Fruit fly (Drosophila melanogaster): ENCODE measurements around the gene CG12320.

Gene CG12320

DNA sequence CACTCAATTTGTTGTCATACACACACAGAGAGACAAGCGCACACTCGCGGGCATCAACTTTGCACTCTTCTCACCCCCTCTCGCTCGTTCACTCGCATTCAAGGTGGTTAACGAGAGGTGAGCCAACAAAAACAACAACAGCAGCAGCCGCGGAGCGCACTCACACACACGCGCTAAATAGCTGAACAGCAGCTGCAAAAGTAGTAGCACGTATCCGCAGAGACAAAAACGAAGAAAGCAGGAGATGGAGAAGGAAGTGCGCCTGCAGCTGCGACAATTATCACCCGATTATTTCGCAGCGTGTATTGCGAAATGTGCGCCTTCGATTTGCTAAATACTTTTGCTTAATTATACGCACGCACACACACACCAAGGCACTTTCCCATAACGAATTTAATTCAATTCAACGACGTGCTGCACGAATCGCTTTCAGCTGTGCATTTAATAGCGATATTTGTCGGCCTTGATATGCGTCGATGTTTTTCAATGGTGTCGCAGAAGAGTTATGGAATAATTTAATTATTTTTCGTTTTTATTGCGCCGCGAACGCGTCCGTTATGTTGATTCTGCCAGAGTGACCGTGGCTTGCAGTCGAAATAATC, 45.9 kb upstream of the CG12320 start (continued):
- no peak for TF ChIP-seq sna (GFP tag; IDR thresholded peaks at IDR 0.05; ENCODE audit: partially characterized antibody)
- no peak for TF ChIP-seq CG10209 (GFP tag; optimal IDR thresholded peaks at IDR 0.05)
- TF ChIP-seq unpg (GFP tag; optimal IDR thresholded peaks at IDR 0.05): peak; percentile 3
- TF ChIP-seq NK7.1 (GFP tag; optimal IDR thresholded peaks at IDR 0.05): no peak
- no peak for TF ChIP-seq fd96Cb (tag; optimal IDR thresholded peaks at IDR 0.05)
- TF ChIP-seq CG6683 (GFP tag; optimal IDR thresholded peaks at IDR 0.05): no peak
- no peak for TF ChIP-seq br (optimal IDR thresholded peaks at IDR 0.05)
- TF ChIP-seq Aef1 (GFP tag; IDR thresholded peaks at IDR 0.05): peak; percentile 72
- no peak for TF ChIP-seq ato (GFP tag; IDR thresholded peaks at IDR 0.05; ENCODE audit: partially characterized antibody)
- TF ChIP-seq grn (GFP tag; optimal IDR thresholded peaks at IDR 0.05): no peak
- no peak for TF ChIP-seq slp2 (GFP tag; optimal IDR thresholded peaks at IDR 0.05)
- no peak for TF ChIP-seq wor (GFP tag; IDR thresholded peaks at IDR 0.05)
- no peak for TF ChIP-seq CG9797 (GFP tag; optimal IDR thresholded peaks at IDR 0.05)
- no peak for TF ChIP-seq fd102C (GFP tag; optimal IDR thresholded peaks at IDR 0.05)
- peak; percentile 14 for TF ChIP-seq ATbp (GFP tag; optimal IDR thresholded peaks at IDR 0.05)
- no peak for TF ChIP-seq CG6654 (GFP tag; optimal IDR thresholded peaks at IDR 0.05)
- TF ChIP-seq sens-2 (GFP tag; IDR thresholded peaks at IDR 0.05): no peak
- no peak for TF ChIP-seq gt (GFP tag; IDR thresholded peaks at IDR 0.05)
- TF ChIP-seq stc (GFP tag; IDR thresholded peaks at IDR 0.05): 0 out of 2 replicates have a peak, but pooled peaks have one; percentile 18
- TF ChIP-seq sr (GFP tag; IDR thresholded peaks at IDR 0.05): no peak
- TF ChIP-seq CG6791 (GFP tag; IDR thresholded peaks at IDR 0.05; ENCODE audit: partially characterized antibody): peak; percentile 19; the same call in 1 of the 3 replicates
- TF ChIP-seq tin (GFP tag; optimal IDR thresholded peaks at IDR 0.05): no peak
- no peak for TF ChIP-seq ro (GFP tag; IDR thresholded peaks at IDR 0.05)
- TF ChIP-seq prd (optimal IDR thresholded peaks at IDR 0.05): no peak
- peak; percentile 58 for TF ChIP-seq prd (GFP tag; IDR thresholded peaks at IDR 0.05)
- TF ChIP-seq CG10654 (GFP tag; optimal IDR thresholded peaks at IDR 0.05): no peak
- TF ChIP-seq CG7357 (GFP tag; IDR thresholded peaks at IDR 0.05): no peak
- no peak for TF ChIP-seq CG10321 (GFP tag; IDR thresholded peaks at IDR 0.05)
- no peak for TF ChIP-seq lola (GFP tag; optimal IDR thresholded peaks at IDR 0.05)
- TF ChIP-seq Xbp1 (GFP tag; optimal IDR thresholded peaks at IDR 0.05): no peak
- TF ChIP-seq fd64A (GFP tag; optimal IDR thresholded peaks at IDR 0.05): no peak
- TF ChIP-seq CG9817 (tag; optimal IDR thresholded peaks at IDR 0.05): peak; percentile 21
- TF ChIP-seq CG16815 (GFP tag; optimal IDR thresholded peaks at IDR 0.05): peak; percentile 6
- TF ChIP-seq cato (GFP tag; optimal IDR thresholded peaks at IDR 0.05; ENCODE audit: borderline replicate concordance): no peak
- TF ChIP-seq CG10565 (GFP tag; optimal IDR thresholded peaks at IDR 0.05): no peak
- TF ChIP-seq CG14710 (tag; optimal IDR thresholded peaks at IDR 0.05): no peak
- TF ChIP-seq CG1233 (GFP tag; optimal IDR thresholded peaks at IDR 0.05): no peak
- TF ChIP-seq mirr (GFP tag; optimal IDR thresholded peaks at IDR 0.05): peak; percentile 60
- TF ChIP-seq CG9609 (GFP tag; optimal IDR thresholded peaks at IDR 0.05): no peak
- TF ChIP-seq mld (GFP tag; IDR thresholded peaks at IDR 0.05; ENCODE audit: partially characterized antibody): no peak
- no peak for TF ChIP-seq dpn (GFP tag; optimal IDR thresholded peaks at IDR 0.05)
- 0 out of 2 replicates have a peak, but pooled peaks have one; percentile 50 for TF ChIP-seq sim (GFP tag; IDR thresholded peaks at IDR 0.05)
- TF ChIP-seq nerfin-2 (GFP tag; IDR thresholded peaks at IDR 0.05; ENCODE audit: partially characterized antibody): no peak
- no peak for TF ChIP-seq CG18262 (tag; optimal IDR thresholded peaks at IDR 0.05)
- TF ChIP-seq HHEX (GFP tag; optimal IDR thresholded peaks at IDR 0.05): no peak
- no peak for TF ChIP-seq trh (GFP tag; optimal IDR thresholded peaks at IDR 0.05)
- peak; percentile 23 for TF ChIP-seq chn (GFP tag; optimal IDR thresholded peaks at IDR 0.05)
- 0 out of 2 replicates have a peak, but pooled peaks have one; percentile 20 for TF ChIP-seq Dref (GFP tag; IDR thresholded peaks at IDR 0.05)
- peak in 1 of 2 experiments; percentile 4 for TF ChIP-seq bsh (GFP tag; optimal IDR thresholded peaks at IDR 0.05)
- TF ChIP-seq CG8944 (GFP tag; optimal IDR thresholded peaks at IDR 0.05): no peak

All from whole organism, embryonic.